Worm (Caenorhabditis elegans): Measurements from ENCODE around the gene nhr-150.

DNA sequence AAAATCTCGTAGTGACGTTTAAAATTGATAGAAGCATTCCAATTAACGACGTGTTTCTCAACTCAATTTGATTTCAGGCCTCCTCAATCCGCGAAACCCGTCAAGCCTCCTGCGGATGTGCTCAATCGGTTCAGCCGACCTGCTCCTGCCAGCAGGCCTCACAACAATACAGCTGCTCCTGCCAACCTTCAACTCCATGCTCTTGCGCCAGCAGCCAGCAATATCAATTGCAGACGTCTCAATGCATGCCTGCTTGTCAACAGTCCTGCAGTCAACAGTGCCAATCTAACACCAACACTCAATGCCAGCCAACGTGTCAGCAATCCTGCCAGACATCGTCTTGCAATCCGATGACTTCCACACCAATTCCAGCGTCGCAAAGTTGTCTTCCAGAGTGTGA, 15.2 kb downstream of the nhr-150 start:
- TF ChIP-seq elt-1 (tag; optimal IDR thresholded peaks at IDR 0.05; ENCODE audit: borderline replicate concordance, insufficient read depth) (no peak), ztf-11 (tag; optimal IDR thresholded peaks at IDR 0.05) (no peak), unc-39 (tag; optimal IDR thresholded peaks at IDR 0.05) (no peak), bed-3 (GFP tag; optimal IDR thresholded peaks at IDR 0.05) (no peak), nhr-76 (tag; optimal IDR thresholded peaks at IDR 0.05) (no peak), mab-5 (tag; optimal IDR thresholded peaks at IDR 0.05) (no peak), snpc-4 (tag; optimal IDR thresholded peaks at IDR 0.05) (no peak), lsy-2 (tag; optimal IDR thresholded peaks at IDR 0.05) (no peak), pha-4 (tag; optimal IDR thresholded peaks at IDR 0.05) (no peak), drap-1 (GFP tag; optimal IDR thresholded peaks at IDR 0.05) (peak; percentile 4), unc-62 (GFP tag; optimal IDR thresholded peaks at IDR 0.05) (no peak), blmp-1 (tag; optimal IDR thresholded peaks at IDR 0.05) (no peak), hlh-1 (tag; optimal IDR thresholded peaks at IDR 0.05) (no peak)
